Worm (Caenorhabditis elegans) whole organism, young adult: ENCODE measurements around the gene T22B7.3.

Experiments
- C06A6.2 ChIP-seq: fragments of 200-800 bp; sonication (Bioruptor generic); conservative IDR thresholded peaks from 2 replicates; pipeline ENCODE4 v1.3.6; 2022; ENCODE audit warnings: missing genetic modification characterization, missing compliant biosample characterization
- F39B2.1 ChIP-seq: fragments of 200-800 bp; sonication (Bioruptor generic); IDR thresholded peaks from 2 replicates; pipeline ENCODE4 v1.3.6; 2022; ENCODE audit warnings: missing genetic modification reagents, missing genetic modification characterization, missing compliant biosample characterization
- F57A8.1 ChIP-seq: fragments of 200-800 bp; sonication (Bioruptor generic); optimal IDR thresholded peaks from 2 replicates; lab custom pipeline; 2018; ENCODE audit warnings: mild to moderate bottlenecking, missing genetic modification characterization, moderate library complexity, missing compliant biosample characterization
- Y56A3A.18 ChIP-seq: fragments of 200-800 bp; sonication (Bioruptor generic); IDR thresholded peaks from 2 replicates; pipeline ENCODE4 v1.3.6; 2022; ENCODE audit warnings: missing genetic modification reagents, missing genetic modification characterization, missing compliant biosample characterization
- Y67H2A.10 ChIP-seq: fragments of 200-800 bp; sonication (Bioruptor generic); conservative IDR thresholded peaks from 2 replicates; pipeline ENCODE4 v1.3.6; 2022; ENCODE audit warnings: missing genetic modification reagents, missing genetic modification characterization, missing compliant biosample characterization
- akir-1 ChIP-seq: fragments of 200-800 bp; sonication (Bioruptor generic); optimal IDR thresholded peaks from 2 replicates; lab custom pipeline; 2018; ENCODE audit warnings: mild to moderate bottlenecking, missing genetic modification characterization, moderate library complexity, missing compliant biosample characterization
- ama-1 ChIP-seq, 3 experiments: fragments of 150-350 bp in 1 of 3; sonication (generic microtip) in 2 of 3; optimal IDR thresholded peaks; 2 replicates each; lab custom pipeline; 2014 to 2018; ENCODE audit warnings: missing biosample characterization in 2 of 3, missing genetic modification characterization in 2 of 3, missing genetic modification reagents in 2 of 3
- aptf-3 ChIP-seq: fragments of 200-800 bp; sonication (Bioruptor generic); IDR thresholded peaks from 2 replicates; pipeline ENCODE4 v1.3.6; 2022; ENCODE audit warnings: missing genetic modification characterization, missing compliant biosample characterization
- attf-6 ChIP-seq: fragments of 200-800 bp; sonication (Bioruptor generic); IDR thresholded peaks from 2 replicates; pipeline ENCODE4 v1.3.6; 2022; ENCODE audit warnings: missing genetic modification reagents, missing genetic modification characterization, missing compliant biosample characterization
- die-1 ChIP-seq: sonication (generic microtip); optimal IDR thresholded peaks from 2 replicates; lab custom pipeline; 2016; ENCODE audit warnings: missing genotype, mild to moderate bottlenecking, missing genetic modification characterization, missing compliant biosample characterization
- egl-18 ChIP-seq: fragments of 200-800 bp; sonication (Bioruptor generic); IDR thresholded peaks from 2 replicates; pipeline ENCODE4 v1.3.6; 2022; ENCODE audit warnings: missing genetic modification reagents, missing genetic modification characterization, missing compliant biosample characterization
- ets-4 ChIP-seq: fragments of 200-800 bp; sonication (Bioruptor generic); optimal IDR thresholded peaks from 2 replicates; lab custom pipeline; 2018; ENCODE audit warnings: mild to moderate bottlenecking, missing genetic modification characterization, missing compliant biosample characterization
- lin-26 ChIP-seq: fragments of 200-800 bp; sonication (Bioruptor generic); IDR thresholded peaks from 2 replicates; pipeline ENCODE4 v1.3.6; 2022; ENCODE audit warnings: missing genetic modification reagents, missing genetic modification characterization, missing compliant biosample characterization
- lin-40 ChIP-seq: sonication (generic microtip); optimal IDR thresholded peaks from 2 replicates; lab custom pipeline; 2016; ENCODE audit warnings: missing genetic modification characterization, mild to moderate bottlenecking, missing compliant biosample characterization, missing genotype, missing genetic modification reagents
- lin-54 ChIP-seq: fragments of 200-800 bp; sonication (Bioruptor generic); optimal IDR thresholded peaks from 2 replicates; lab custom pipeline; 2018; ENCODE audit warnings: mild to moderate bottlenecking, missing genetic modification characterization, missing compliant biosample characterization
- lir-1 ChIP-seq: fragments of 200-800 bp; sonication (Bioruptor generic); conservative IDR thresholded peaks from 2 replicates; pipeline ENCODE4 v1.3.6; 2022; ENCODE audit warnings: missing genetic modification reagents, missing genetic modification characterization, missing compliant biosample characterization
- madf-10 ChIP-seq: sonication (generic microtip); optimal IDR thresholded peaks from 2 replicates; lab custom pipeline; 2016; ENCODE audit warnings: mild to moderate bottlenecking, missing genetic modification characterization, missing compliant biosample characterization
- madf-6 ChIP-seq: fragments of 200-800 bp; sonication (Bioruptor generic); IDR thresholded peaks from 2 replicates; pipeline ENCODE4 v1.3.6; 2022; ENCODE audit warnings: missing genetic modification reagents, missing genetic modification characterization, missing compliant biosample characterization
- madf-8 ChIP-seq: fragments of 200-800 bp; sonication (Bioruptor generic); conservative IDR thresholded peaks from 2 replicates; pipeline ENCODE4 v1.3.6; 2022; ENCODE audit warnings: missing genetic modification reagents, missing genetic modification characterization, missing compliant biosample characterization
- mxl-1 ChIP-seq: sonication (generic microtip); optimal IDR thresholded peaks from 2 replicates; lab custom pipeline; 2016; ENCODE audit warnings: missing genetic modification characterization, missing compliant biosample characterization
- nfya-1 ChIP-seq: sonication (generic microtip); optimal IDR thresholded peaks from 2 replicates; lab custom pipeline; 2017; ENCODE audit warnings: antibody characterized with exemption, missing compliant biosample characterization, missing genetic modification characterization, borderline replicate concordance; ENCODE audit not compliant: insufficient read depth
- nhr-179 ChIP-seq: sonication (generic microtip); optimal IDR thresholded peaks from 2 replicates; lab custom pipeline; 2016; ENCODE audit warnings: mild to moderate bottlenecking, missing genetic modification characterization, missing compliant biosample characterization
- nhr-80 ChIP-seq: sonication (generic microtip); optimal IDR thresholded peaks from 2 replicates; lab custom pipeline; 2016; ENCODE audit warnings: missing genetic modification characterization, missing compliant biosample characterization
- pha-4 ChIP-seq: fragments of 150-350 bp; sonication (generic microtip); optimal IDR thresholded peaks from 2 replicates; lab custom pipeline; 2014; ENCODE audit warnings: missing biosample characterization, missing genetic modification reagents, missing genetic modification characterization
- rcor-1 ChIP-seq: fragments of 200-800 bp; sonication (Bioruptor generic); IDR thresholded peaks from 2 replicates; pipeline ENCODE4 v1.3.6; 2022; ENCODE audit warnings: missing genetic modification reagents, missing genetic modification characterization, missing compliant biosample characterization
- snpc-3.4 ChIP-seq: sonication (generic microtip); optimal IDR thresholded peaks from 2 replicates; lab custom pipeline; 2017; ENCODE audit warnings: missing genetic modification characterization, mild to moderate bottlenecking, missing compliant biosample characterization, antibody characterized with exemption, moderate library complexity, missing genotype, missing genetic modification reagents
- snpc-4 ChIP-seq, 5 experiments: fragments of 150-350 bp in 1 of 5; sonication (generic microtip) in 4 of 5; optimal IDR thresholded peaks; 2 replicates each; lab custom pipeline; 2014 to 2018; ENCODE audit warnings: missing genetic modification characterization in 5 of 5, missing biosample characterization in 3 of 5, antibody characterized with exemption in 2 of 5, mild to moderate bottlenecking in 2 of 5, missing compliant biosample characterization in 2 of 5, missing genotype in 2 of 5, moderate library complexity in 2 of 5, missing genetic modification reagents in 1 of 5
- tbp1 ChIP-seq: fragments of 200-800 bp; sonication (Bioruptor generic); optimal IDR thresholded peaks from 2 replicates; lab custom pipeline; 2018; ENCODE audit warnings: mild to moderate bottlenecking, missing genetic modification characterization, missing compliant biosample characterization
- ztf-26 ChIP-seq: sonication (generic microtip); optimal IDR thresholded peaks from 2 replicates; lab custom pipeline; 2017; ENCODE audit warnings: missing genetic modification characterization, missing compliant biosample characterization

T22B7.3 gene

DNA sequence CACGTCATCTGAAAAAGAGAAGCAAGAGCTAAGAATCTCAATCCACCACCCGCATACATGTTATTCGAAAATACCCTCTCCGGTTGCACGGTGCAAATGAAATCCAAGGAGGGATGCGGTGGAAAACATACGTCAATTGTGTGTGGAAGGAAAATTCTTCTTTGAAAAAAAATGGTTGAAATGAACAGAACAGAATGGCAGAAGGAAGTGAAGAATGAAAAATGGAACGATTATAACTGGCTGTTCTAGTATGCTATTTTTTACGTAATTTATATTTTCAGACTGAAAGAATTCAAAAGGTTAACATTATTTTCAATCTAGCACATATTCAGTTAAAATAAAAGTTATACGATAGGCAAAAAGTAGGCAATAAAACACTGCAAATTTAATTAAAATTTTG is 31.2 kb upstream of the T22B7.3 start:
- TF ChIP-seq F39B2.1 (GFP tag; lab: Robert Waterston, UW) (no peak), nhr-80 (tag; lab: Kevin White, UChicago) (no peak), ama-1 (optimal IDR thresholded peaks at IDR 0.05; lab: Kevin White, UChicago) (no peak), ama-1 (GFP tag; optimal IDR thresholded peaks at IDR 0.05; lab: Kevin White, UChicago) (no peak), C06A6.2 (GFP tag; lab: Robert Waterston, UW) (no peak), F57A8.1 (GFP tag; lab: Kevin White, UChicago) (no peak), lir-1 (GFP tag; lab: Robert Waterston, UW) (no peak), lin-54 (GFP tag; lab: Kevin White, UChicago) (no peak), egl-18 (GFP tag; lab: Robert Waterston, UW) (no peak), Y67H2A.10 (no peak), nhr-179 (tag; lab: Kevin White, UChicago) (no peak), Y56A3A.18 (GFP tag; lab: Robert Waterston, UW) (no peak), die-1 (no peak), aptf-3 (GFP tag; lab: Robert Waterston, UW) (no peak), madf-10 (tag; lab: Kevin White, UChicago) (no peak), rcor-1 (GFP tag; lab: Robert Waterston, UW) (no peak), attf-6 (no peak)
- TF ChIP-seq, all 124 proteins: peak for 0

- TF ChIP-seq madf-8 (GFP tag; lab: Robert Waterston, UW) (no peak), madf-6 (GFP tag; lab: Robert Waterston, UW) (no peak), ets-4 (GFP tag; lab: Kevin White, UChicago) (no peak), Y56A3A.18 (GFP tag; lab: Robert Waterston, UW) (no peak), nfya-1 (tag; lab: Kevin White, UChicago) (no peak), rcor-1 (GFP tag; lab: Robert Waterston, UW) (no peak)
- TF ChIP-seq, all 124 proteins: peak for 0
Observed at ce11 chrX:5621793-5622192, 25.4 kb upstream of the T22B7.3 start.

- no peak for TF ChIP-seq akir-1 (GFP tag; lab: Kevin White, UChicago)
- TF ChIP-seq lin-26 (GFP tag; lab: Robert Waterston, UW): peak; percentile 52; the same call in 1 of the 2 replicates
- peak; percentile 27 for TF ChIP-seq ztf-26 (tag; lab: Kevin White, UChicago)
Observed at ce11 chrX:5628432-5628977, 18.7 kb upstream of the T22B7.3 start.

DNA sequence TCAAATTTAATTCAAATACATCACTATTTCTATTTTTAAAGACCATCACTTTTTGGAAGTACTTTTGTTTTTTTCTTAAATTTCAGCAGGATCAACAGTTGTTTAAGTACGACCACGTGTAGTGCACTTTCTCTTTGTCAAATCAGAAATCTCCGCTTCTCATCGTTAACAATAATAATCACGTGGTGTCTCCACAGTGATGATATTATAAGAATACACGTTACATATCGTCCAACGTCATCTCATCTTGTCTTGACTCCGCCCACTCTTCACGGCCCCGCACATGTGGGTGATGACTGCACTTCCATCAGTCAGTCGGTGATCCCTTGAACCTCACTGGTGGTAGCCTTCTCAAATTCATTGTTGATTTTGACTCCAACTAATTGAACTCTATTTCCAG is 17.2 kb upstream of the T22B7.3 start, which contains the start of gene argn-1:
Gene argn-1, plus strand, starts transcription at position 83 of the 400 bp plus-strand sequence.
- TF ChIP-seq lin-40 (tag; lab: Kevin White, UChicago) (peak; percentile 13), ztf-26 (tag; lab: Kevin White, UChicago) (peak; percentile 64), snpc-3.4 (tag; lab: Kevin White, UChicago) (no peak), pha-4 (tag; lab: Kevin White, UChicago) (no peak), snpc-4 (GFP tag; optimal IDR thresholded peaks at IDR 0.05; lab: Kevin White, UChicago) (no peak), snpc-4 (tag; optimal IDR thresholded peaks at IDR 0.05; lab: Kevin White, UChicago) (no peak), mxl-1 (no peak)

DNA sequence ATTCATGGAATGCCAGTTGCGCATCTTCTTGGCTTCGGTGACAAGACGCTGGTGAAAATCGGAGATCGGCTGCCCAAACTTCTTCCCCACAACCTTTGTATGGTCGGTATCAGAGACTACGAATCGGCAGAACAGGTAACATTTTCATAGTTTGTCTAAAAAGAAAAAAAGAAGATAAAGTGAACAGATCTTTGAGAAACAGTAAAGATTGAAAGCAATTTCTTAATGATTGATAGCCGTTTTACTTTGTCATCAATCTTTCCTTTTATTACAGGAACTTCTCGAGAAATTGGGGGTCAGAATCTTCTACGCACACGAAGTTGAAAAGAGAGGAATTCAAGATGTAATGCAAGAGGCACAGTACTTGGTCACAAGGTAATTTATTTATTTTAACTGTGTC is 16.2 kb upstream of the T22B7.3 start:
- TF ChIP-seq lin-40 (tag; lab: Kevin White, UChicago) (no peak), ztf-26 (tag; lab: Kevin White, UChicago) (peak; percentile 9), tbp1 (GFP tag; lab: Kevin White, UChicago) (no peak)
